Worm (Caenorhabditis elegans) whole organism, mixed stage, embryonic: ENCODE data around the gene F13A7.11.

Experiments used
- blmp-1 ChIP-seq: fragments of 150-350 bp; optimal IDR thresholded peaks from 2 replicates; lab custom pipeline; 2014; ENCODE audit warnings: missing biosample characterization, missing genetic modification characterization
- lsy-2 ChIP-seq: fragments of 150-350 bp; optimal IDR thresholded peaks from 2 replicates; lab custom pipeline; 2014; ENCODE audit warnings: missing biosample characterization, missing genetic modification characterization
- mls-2 ChIP-seq: sonication (generic microtip); optimal IDR thresholded peaks from 2 replicates; lab custom pipeline; 2016; ENCODE audit warnings: mild to moderate bottlenecking, missing genetic modification characterization, moderate library complexity, missing compliant biosample characterization
- nhr-76 ChIP-seq: sonication (generic microtip); optimal IDR thresholded peaks from 2 replicates; lab custom pipeline; 2017; ENCODE audit warnings: missing biosample characterization, missing genetic modification characterization
- snpc-4 ChIP-seq: fragments of 150-350 bp; optimal IDR thresholded peaks from 2 replicates; lab custom pipeline; 2014; ENCODE audit warnings: missing biosample characterization, missing genetic modification characterization
- unc-62 ChIP-seq: fragments of 150-350 bp; optimal IDR thresholded peaks from 2 replicates; lab custom pipeline; 2014; ENCODE audit warnings: missing biosample characterization, missing genetic modification reagents, missing genetic modification characterization

ce11 chrV:16419769-16420168, 24.7 kb upstream of the F13A7.11 start, which contains the start of gene F26D2.16:
- TF ChIP-seq lsy-2 (no peak), snpc-4 (tag; lab: Kevin White, UChicago) (no peak), mls-2 (tag; lab: Kevin White, UChicago) (no peak), nhr-76 (tag; lab: Kevin White, UChicago) (no peak), blmp-1 (tag; lab: Kevin White, UChicago) (no peak), unc-62 (GFP tag; lab: Kevin White, UChicago) (no peak)
